Worm (Caenorhabditis elegans) whole organism, midembryonic: ENCODE measurements around the gene T16G1.2.

Experiments
- T22C8.4 ChIP-seq: fragments of 200-800 bp; sonication (Bioruptor generic); IDR thresholded peaks from 2 replicates; pipeline ENCODE4 v1.3.6; 2022; ENCODE audit warnings: missing genetic modification characterization, missing compliant biosample characterization
- cog-1 ChIP-seq: sonication (generic microtip); optimal IDR thresholded peaks from 2 replicates; lab custom pipeline; 2016; ENCODE audit warnings: missing genetic modification characterization, missing compliant biosample characterization
- flt-1 ChIP-seq: fragments of 200-800 bp; sonication (Bioruptor generic); IDR thresholded peaks from 2 replicates; pipeline ENCODE4 v1.3.6; 2022; ENCODE audit warnings: missing genetic modification characterization, missing compliant biosample characterization
- klf-2 ChIP-seq: fragments of 200-800 bp; sonication (Bioruptor generic); conservative IDR thresholded peaks from 2 replicates; pipeline ENCODE4 v1.3.6; 2022; ENCODE audit warnings: missing genetic modification reagents, missing genetic modification characterization, missing compliant biosample characterization
- med-1 ChIP-seq: sonication (generic microtip); optimal IDR thresholded peaks from 2 replicates; lab custom pipeline; 2017; ENCODE audit warnings: missing genetic modification characterization, mild to moderate bottlenecking, missing compliant biosample characterization, antibody characterized with exemption, missing genetic modification reagents; ENCODE audit not compliant: insufficient read depth
- ref-1 ChIP-seq: fragments of 200-800 bp; sonication (Bioruptor generic); conservative IDR thresholded peaks from 2 replicates; pipeline ENCODE4 v1.3.6; 2022; ENCODE audit warnings: missing genetic modification reagents, missing genetic modification characterization, missing compliant biosample characterization
- tab-1 ChIP-seq: fragments of 200-800 bp; sonication (Bioruptor generic); IDR thresholded peaks from 2 replicates; pipeline ENCODE4 v1.3.6; 2022; ENCODE audit warnings: missing genetic modification characterization, missing compliant biosample characterization
- ztf-23 ChIP-seq: fragments of 200-800 bp; sonication (Bioruptor generic); IDR thresholded peaks from 2 replicates; pipeline ENCODE4 v1.3.6; 2022; ENCODE audit warnings: missing genetic modification reagents, missing genetic modification characterization, missing compliant biosample characterization
- ztf-29 ChIP-seq: fragments of 200-800 bp; sonication (Bioruptor generic); IDR thresholded peaks from 2 replicates; pipeline ENCODE4 v1.3.6; 2022; ENCODE audit warnings: missing genetic modification reagents, missing genetic modification characterization, missing compliant biosample characterization

Gene T16G1.2

ce11 chrV:12904054-12904453 is 25.2 kb upstream of the T16G1.2 start, which contains the start of gene ttr-27:
Gene ttr-27, minus strand, starts transcription at chrV:12904098.
- no peak for TF ChIP-seq cog-1 (tag; lab: Kevin White, UChicago)
- no peak for TF ChIP-seq flt-1 (GFP tag; lab: Robert Waterston, UW)
- no peak for TF ChIP-seq ztf-23 (GFP tag; lab: Robert Waterston, UW)
- TF ChIP-seq T22C8.4: no peak
- no peak for TF ChIP-seq tab-1 (GFP tag; lab: Robert Waterston, UW)
- no peak for TF ChIP-seq klf-2 (GFP tag; lab: Robert Waterston, UW)
- no peak for TF ChIP-seq med-1 (GFP tag; lab: Kevin White, UChicago)
- TF ChIP-seq ref-1 (GFP tag; lab: Robert Waterston, UW): no peak
- no peak for TF ChIP-seq ztf-29 (GFP tag; lab: Robert Waterston, UW)

ce11 chrV:12905074-12905473 is 24.2 kb upstream of the T16G1.2 start, which contains the start of gene ttr-28:
Gene ttr-28, minus strand, starts transcription at chrV:12905174.
- TF ChIP-seq tab-1 (GFP tag; lab: Robert Waterston, UW) (no peak), ztf-23 (GFP tag; lab: Robert Waterston, UW) (no peak), med-1 (GFP tag; lab: Kevin White, UChicago) (no peak), flt-1 (GFP tag; lab: Robert Waterston, UW) (no peak), T22C8.4 (no peak), cog-1 (tag; lab: Kevin White, UChicago) (no peak), klf-2 (GFP tag; lab: Robert Waterston, UW) (no peak), ref-1 (GFP tag; lab: Robert Waterston, UW) (no peak), ztf-29 (GFP tag; lab: Robert Waterston, UW) (no peak)

ce11 chrV:12906732-12907131 is 22.6 kb upstream of the T16G1.2 start, which contains the start of gene ttr-29:
Gene ttr-29, minus strand, starts transcription at chrV:12906832.
- TF ChIP-seq klf-2 (GFP tag; lab: Robert Waterston, UW) (no peak), med-1 (GFP tag; lab: Kevin White, UChicago) (no peak), ztf-29 (GFP tag; lab: Robert Waterston, UW) (no peak), flt-1 (GFP tag; lab: Robert Waterston, UW) (no peak), tab-1 (GFP tag; lab: Robert Waterston, UW) (no peak)

- no peak for TF ChIP-seq flt-1 (GFP tag; lab: Robert Waterston, UW)
- TF ChIP-seq T22C8.4: no peak
- no peak for TF ChIP-seq ref-1 (GFP tag; lab: Robert Waterston, UW)
- TF ChIP-seq klf-2 (GFP tag; lab: Robert Waterston, UW): no peak
- no peak for TF ChIP-seq cog-1 (tag; lab: Kevin White, UChicago)
These were observed 21.8 kb upstream of the T16G1.2 start for ce11 chrV:12907436-12907835.

- no peak for TF ChIP-seq cog-1 (tag; lab: Kevin White, UChicago)
- TF ChIP-seq ztf-29 (GFP tag; lab: Robert Waterston, UW): no peak
- no peak for TF ChIP-seq klf-2 (GFP tag; lab: Robert Waterston, UW)
These were observed 20.7 kb upstream of the T16G1.2 start for ce11 chrV:12908614-12909013.

- TF ChIP-seq ztf-23 (GFP tag; lab: Robert Waterston, UW) (no peak), klf-2 (GFP tag; lab: Robert Waterston, UW) (no peak), T22C8.4 (no peak)
These were observed 19.6 kb upstream of the T16G1.2 start, which contains the start of gene nid-1 for ce11 chrV:12909544-12910157. Gene nid-1, plus strand, starts transcription at chrV:12910107.

- TF ChIP-seq ref-1 (GFP tag; lab: Robert Waterston, UW): no peak
- no peak for TF ChIP-seq med-1 (GFP tag; lab: Kevin White, UChicago)
- no peak for TF ChIP-seq ztf-23 (GFP tag; lab: Robert Waterston, UW)
- TF ChIP-seq tab-1 (GFP tag; lab: Robert Waterston, UW): no peak
- no peak for TF ChIP-seq cog-1 (tag; lab: Kevin White, UChicago)
- no peak for TF ChIP-seq T22C8.4
- TF ChIP-seq flt-1 (GFP tag; lab: Robert Waterston, UW): no peak
These were observed 9.6 kb upstream of the T16G1.2 start, which contains the start of gene lipl-1 for ce11 chrV:12919705-12920104. Gene lipl-1, plus strand, starts transcription at chrV:12919986.

ce11 chrV:12921680-12922079 is 7.6 kb upstream of the T16G1.2 start:
- TF ChIP-seq flt-1 (GFP tag; lab: Robert Waterston, UW): no peak
- no peak for TF ChIP-seq med-1 (GFP tag; lab: Kevin White, UChicago)
- no peak for TF ChIP-seq ztf-23 (GFP tag; lab: Robert Waterston, UW)
- no peak for TF ChIP-seq ztf-29 (GFP tag; lab: Robert Waterston, UW)
- no peak for TF ChIP-seq cog-1 (tag; lab: Kevin White, UChicago)
- no peak for TF ChIP-seq ref-1 (GFP tag; lab: Robert Waterston, UW)

- TF ChIP-seq flt-1 (GFP tag; lab: Robert Waterston, UW) (no peak), cog-1 (tag; lab: Kevin White, UChicago) (no peak), ref-1 (GFP tag; lab: Robert Waterston, UW) (no peak), klf-2 (GFP tag; lab: Robert Waterston, UW) (no peak), tab-1 (GFP tag; lab: Robert Waterston, UW) (no peak), ztf-29 (GFP tag; lab: Robert Waterston, UW) (no peak), T22C8.4 (no peak), ztf-23 (GFP tag; lab: Robert Waterston, UW) (no peak), med-1 (GFP tag; lab: Kevin White, UChicago) (no peak)
These were observed 7.0 kb upstream of the T16G1.2 start, which contains the start of gene dhrs-4 for ce11 chrV:12922308-12922707. Gene dhrs-4, plus strand, starts transcription at chrV:12922608.

- TF ChIP-seq ztf-29 (GFP tag; lab: Robert Waterston, UW) (no peak), flt-1 (GFP tag; lab: Robert Waterston, UW) (no peak), cog-1 (tag; lab: Kevin White, UChicago) (no peak), tab-1 (GFP tag; lab: Robert Waterston, UW) (no peak), ref-1 (GFP tag; lab: Robert Waterston, UW) (no peak), klf-2 (GFP tag; lab: Robert Waterston, UW) (no peak), med-1 (GFP tag; lab: Kevin White, UChicago) (no peak), ztf-23 (GFP tag; lab: Robert Waterston, UW) (no peak)
These were observed 5.2 kb upstream of the T16G1.2 start, which contains the start of gene pqn-67 for ce11 chrV:12924128-12924527. Gene pqn-67, plus strand, starts transcription at chrV:12924428.
